Worm (Caenorhabditis elegans): ENCODE measurements around the gene Y39A1A.22.

DNA sequence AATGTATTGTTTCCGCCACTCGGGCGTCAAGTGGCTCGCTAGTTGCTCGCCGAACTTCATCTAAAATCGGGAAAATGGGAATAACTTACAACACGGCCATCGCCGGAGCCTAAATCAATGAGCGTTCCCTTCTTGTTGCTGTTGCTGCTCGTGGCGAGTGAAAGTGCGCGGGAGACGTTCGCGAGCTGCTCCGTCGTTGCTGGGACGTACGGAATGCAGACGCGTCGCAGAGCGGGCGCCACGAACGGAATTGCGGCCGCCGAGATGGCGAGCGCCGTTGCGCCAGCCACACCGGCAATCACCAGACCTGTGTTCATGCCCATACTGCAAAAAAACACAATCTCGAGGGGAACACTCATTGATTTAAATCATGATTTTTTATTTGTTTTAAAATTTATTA, 347 bp downstream of the Y39A1A.22 start:
- TF ChIP-seq ref-1 (GFP tag; conservative IDR thresholded peaks at IDR 0.05): no peak
- no peak for TF ChIP-seq ztf-23 (GFP tag; IDR thresholded peaks at IDR 0.05)
- TF ChIP-seq cog-1 (tag; optimal IDR thresholded peaks at IDR 0.05): no peak
- no peak for TF ChIP-seq T22C8.4 (GFP tag; IDR thresholded peaks at IDR 0.05)
- TF ChIP-seq ztf-29 (GFP tag; IDR thresholded peaks at IDR 0.05): no peak

Measured in whole organism, midembryonic.